Worm (Caenorhabditis elegans) whole organism, midembryonic: Measurements from ENCODE around the gene asp-8.

ENCODE experiments used
- T22C8.4 ChIP-seq: fragments of 200-800 bp; sonication (Bioruptor generic); IDR thresholded peaks from 2 replicates; pipeline ENCODE4 v1.3.6; 2022; ENCODE audit warnings: missing genetic modification characterization, missing compliant biosample characterization
- cog-1 ChIP-seq: sonication (generic microtip); optimal IDR thresholded peaks from 2 replicates; lab custom pipeline; 2016; ENCODE audit warnings: missing genetic modification characterization, missing compliant biosample characterization
- flt-1 ChIP-seq: fragments of 200-800 bp; sonication (Bioruptor generic); IDR thresholded peaks from 2 replicates; pipeline ENCODE4 v1.3.6; 2022; ENCODE audit warnings: missing genetic modification characterization, missing compliant biosample characterization
- klf-2 ChIP-seq: fragments of 200-800 bp; sonication (Bioruptor generic); conservative IDR thresholded peaks from 2 replicates; pipeline ENCODE4 v1.3.6; 2022; ENCODE audit warnings: missing genetic modification reagents, missing genetic modification characterization, missing compliant biosample characterization
- med-1 ChIP-seq: sonication (generic microtip); optimal IDR thresholded peaks from 2 replicates; lab custom pipeline; 2017; ENCODE audit warnings: missing genetic modification characterization, mild to moderate bottlenecking, missing compliant biosample characterization, antibody characterized with exemption, missing genetic modification reagents; ENCODE audit not compliant: insufficient read depth
- ref-1 ChIP-seq: fragments of 200-800 bp; sonication (Bioruptor generic); conservative IDR thresholded peaks from 2 replicates; pipeline ENCODE4 v1.3.6; 2022; ENCODE audit warnings: missing genetic modification reagents, missing genetic modification characterization, missing compliant biosample characterization
- tab-1 ChIP-seq: fragments of 200-800 bp; sonication (Bioruptor generic); IDR thresholded peaks from 2 replicates; pipeline ENCODE4 v1.3.6; 2022; ENCODE audit warnings: missing genetic modification characterization, missing compliant biosample characterization
- ztf-23 ChIP-seq: fragments of 200-800 bp; sonication (Bioruptor generic); IDR thresholded peaks from 2 replicates; pipeline ENCODE4 v1.3.6; 2022; ENCODE audit warnings: missing genetic modification reagents, missing genetic modification characterization, missing compliant biosample characterization
- ztf-29 ChIP-seq: fragments of 200-800 bp; sonication (Bioruptor generic); IDR thresholded peaks from 2 replicates; pipeline ENCODE4 v1.3.6; 2022; ENCODE audit warnings: missing genetic modification reagents, missing genetic modification characterization, missing compliant biosample characterization

Gene asp-8

ce11 chrV:2996105-2996504 is 28.2 kb upstream of the asp-8 start, which contains the start of gene srw-120:
srw-120 (minus strand) TSS chrV:2996205.
- TF ChIP-seq flt-1 = no peak
- no peak for TF ChIP-seq ztf-23 (GFP tag; lab: Robert Waterston, UW)
- TF ChIP-seq ztf-29 (GFP tag; lab: Robert Waterston, UW) = no peak
- TF ChIP-seq med-1 (GFP tag; lab: Kevin White, UChicago) = no peak
- no peak for TF ChIP-seq klf-2 (GFP tag; lab: Robert Waterston, UW)
- no peak for TF ChIP-seq ref-1
- no peak for TF ChIP-seq tab-1 (GFP tag; lab: Robert Waterston, UW)
- no peak for TF ChIP-seq cog-1 (tag; lab: Kevin White, UChicago)

DNA sequence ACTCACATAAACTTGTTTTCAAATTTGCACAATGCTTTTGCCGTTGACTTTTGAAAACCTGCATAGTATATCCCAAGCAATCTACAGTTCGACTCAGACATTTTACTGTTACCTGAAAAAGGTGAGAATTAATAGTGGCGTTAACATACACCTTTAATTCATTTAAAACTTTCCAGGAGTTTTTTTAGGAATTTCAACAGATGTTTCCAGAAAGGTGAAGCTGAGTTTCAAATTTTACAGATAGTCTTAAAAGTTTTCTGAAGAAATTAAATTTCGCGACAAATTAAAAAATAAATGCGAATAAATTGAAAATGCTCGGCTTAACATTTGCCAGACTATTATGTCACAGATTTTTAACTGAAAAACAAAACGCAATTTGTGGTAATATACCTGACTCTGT is 24.6 kb upstream of the asp-8 start, which contains the start of gene srw-119:
Gene srw-119, minus strand, starts transcription at position 101 of the 400 bp plus-strand sequence.
- no peak for TF ChIP-seq ztf-29 (GFP tag; lab: Robert Waterston, UW)
- no peak for TF ChIP-seq cog-1 (tag; lab: Kevin White, UChicago)
- no peak for TF ChIP-seq med-1 (GFP tag; lab: Kevin White, UChicago)
- no peak for TF ChIP-seq flt-1
- TF ChIP-seq ztf-23 (GFP tag; lab: Robert Waterston, UW) = no peak
- no peak for TF ChIP-seq ref-1
- no peak for TF ChIP-seq T22C8.4 (GFP tag; lab: Robert Waterston, UW)

ce11 chrV:3005964-3006363 is 18.4 kb upstream of the asp-8 start, which contains the start of gene srw-112:
srw-112 (minus strand) TSS chrV:3006064.
- TF ChIP-seq klf-2 (GFP tag; lab: Robert Waterston, UW) (no peak), flt-1 (no peak), med-1 (GFP tag; lab: Kevin White, UChicago) (no peak), ref-1 (no peak), T22C8.4 (GFP tag; lab: Robert Waterston, UW) (no peak), cog-1 (tag; lab: Kevin White, UChicago) (no peak), tab-1 (GFP tag; lab: Robert Waterston, UW) (no peak), ztf-23 (GFP tag; lab: Robert Waterston, UW) (no peak), ztf-29 (GFP tag; lab: Robert Waterston, UW) (no peak)

DNA sequence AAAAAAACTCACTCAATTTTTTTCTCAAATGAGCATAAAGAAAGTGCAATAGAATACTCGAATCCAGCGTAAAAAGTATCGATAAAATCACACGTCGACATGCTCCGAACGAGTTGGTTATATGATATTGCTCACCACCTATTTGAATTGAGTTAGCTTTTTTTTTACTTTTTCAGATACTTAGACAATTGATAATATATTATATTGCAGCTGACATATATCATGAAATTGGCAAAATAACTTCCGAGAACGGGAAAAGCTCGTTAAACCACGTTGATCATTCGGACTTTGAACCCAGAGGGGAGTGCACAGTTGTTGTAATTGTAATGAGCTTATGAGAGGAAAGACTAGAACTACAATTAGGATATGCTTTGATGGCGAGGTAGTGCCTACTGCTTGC is 13.9 kb upstream of the asp-8 start, which contains the start of gene srw-136:
Gene srw-136, minus strand, starts transcription at position 101 of the 400 bp plus-strand sequence.
- no peak for TF ChIP-seq klf-2 (GFP tag; lab: Robert Waterston, UW)
- TF ChIP-seq ztf-23 (GFP tag; lab: Robert Waterston, UW) = no peak
- no peak for TF ChIP-seq cog-1 (tag; lab: Kevin White, UChicago)
- TF ChIP-seq tab-1 (GFP tag; lab: Robert Waterston, UW) = no peak
- no peak for TF ChIP-seq ztf-29 (GFP tag; lab: Robert Waterston, UW)
- no peak for TF ChIP-seq T22C8.4 (GFP tag; lab: Robert Waterston, UW)
- no peak for TF ChIP-seq ref-1
- no peak for TF ChIP-seq flt-1

DNA sequence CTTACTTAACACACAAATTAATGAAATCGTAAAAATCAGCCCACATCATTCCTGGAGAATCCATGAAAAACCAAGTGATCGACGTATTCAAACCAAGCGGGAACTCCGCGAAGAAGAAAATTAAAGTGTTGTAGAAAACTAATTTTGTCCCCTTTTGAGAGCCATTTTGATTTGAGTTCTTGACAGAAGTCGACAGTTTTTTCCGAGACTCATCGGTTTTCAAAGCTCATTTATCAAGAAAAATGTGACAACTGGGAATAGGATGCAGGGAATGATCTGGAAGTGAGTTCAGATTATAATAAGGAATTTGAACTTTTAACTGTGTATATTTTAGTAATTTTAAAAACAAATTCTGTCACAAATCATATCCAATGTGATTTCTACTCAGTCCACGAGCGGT is 13.0 kb upstream of the asp-8 start, which contains the start of gene srw-135:
Gene srw-135, minus strand, starts transcription at position 101 of the 400 bp plus-strand sequence.
- TF ChIP-seq cog-1 (tag; lab: Kevin White, UChicago) = no peak
- TF ChIP-seq ztf-29 (GFP tag; lab: Robert Waterston, UW) = no peak
- TF ChIP-seq klf-2 (GFP tag; lab: Robert Waterston, UW) = no peak
- TF ChIP-seq flt-1 = no peak
- no peak for TF ChIP-seq tab-1 (GFP tag; lab: Robert Waterston, UW)
- no peak for TF ChIP-seq med-1 (GFP tag; lab: Kevin White, UChicago)
- no peak for TF ChIP-seq ztf-23 (GFP tag; lab: Robert Waterston, UW)
- TF ChIP-seq ref-1 = no peak
- TF ChIP-seq T22C8.4 (GFP tag; lab: Robert Waterston, UW) = no peak

- TF ChIP-seq ref-1 (no peak), med-1 (GFP tag; lab: Kevin White, UChicago) (no peak), cog-1 (tag; lab: Kevin White, UChicago) (no peak), T22C8.4 (GFP tag; lab: Robert Waterston, UW) (no peak), ztf-29 (GFP tag; lab: Robert Waterston, UW) (no peak)
These were observed 10.2 kb upstream of the asp-8 start, which contains the start of gene K12D9.1 for ce11 chrV:3014185-3014584. K12D9.1 (plus strand) TSS chrV:3014485.

DNA sequence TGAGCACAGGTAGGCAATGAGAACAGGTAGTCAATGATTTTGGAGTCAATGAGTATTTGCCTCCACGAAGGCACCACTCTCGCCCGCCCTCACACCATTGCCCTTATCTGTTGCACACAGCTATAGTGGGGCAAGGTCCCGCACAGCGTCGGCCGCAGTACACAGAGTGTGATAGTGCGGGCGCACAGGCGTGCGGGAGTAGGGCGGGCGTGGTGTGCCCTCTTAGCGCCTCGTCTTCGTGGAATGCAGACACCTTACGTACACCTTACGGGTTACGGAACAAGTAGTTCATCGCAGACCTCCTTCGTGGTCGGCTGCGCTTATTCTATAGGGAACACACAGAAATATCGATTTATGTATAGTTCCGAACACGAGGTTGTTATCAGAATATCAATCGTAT is 6.4 kb upstream of the asp-8 start:
- no peak for TF ChIP-seq T22C8.4 (GFP tag; lab: Robert Waterston, UW)
- no peak for TF ChIP-seq ref-1
- TF ChIP-seq cog-1 (tag; lab: Kevin White, UChicago) = no peak
- TF ChIP-seq tab-1 (GFP tag; lab: Robert Waterston, UW) = no peak
- no peak for TF ChIP-seq ztf-29 (GFP tag; lab: Robert Waterston, UW)
- TF ChIP-seq klf-2 (GFP tag; lab: Robert Waterston, UW) = no peak
- no peak for TF ChIP-seq med-1 (GFP tag; lab: Kevin White, UChicago)
- no peak for TF ChIP-seq ztf-23 (GFP tag; lab: Robert Waterston, UW)
- no peak for TF ChIP-seq flt-1

ce11 chrV:3021306-3021705 is 3.0 kb upstream of the asp-8 start, which contains the start of gene irld-12:
irld-12 (minus strand) TSS chrV:3021406.
- no peak for TF ChIP-seq T22C8.4 (GFP tag; lab: Robert Waterston, UW)
- TF ChIP-seq ztf-23 (GFP tag; lab: Robert Waterston, UW) = no peak
- TF ChIP-seq flt-1 = no peak
- no peak for TF ChIP-seq tab-1 (GFP tag; lab: Robert Waterston, UW)
- no peak for TF ChIP-seq med-1 (GFP tag; lab: Kevin White, UChicago)
- TF ChIP-seq ref-1 = no peak
- no peak for TF ChIP-seq klf-2 (GFP tag; lab: Robert Waterston, UW)
- no peak for TF ChIP-seq cog-1 (tag; lab: Kevin White, UChicago)
- TF ChIP-seq ztf-29 (GFP tag; lab: Robert Waterston, UW) = no peak

DNA sequence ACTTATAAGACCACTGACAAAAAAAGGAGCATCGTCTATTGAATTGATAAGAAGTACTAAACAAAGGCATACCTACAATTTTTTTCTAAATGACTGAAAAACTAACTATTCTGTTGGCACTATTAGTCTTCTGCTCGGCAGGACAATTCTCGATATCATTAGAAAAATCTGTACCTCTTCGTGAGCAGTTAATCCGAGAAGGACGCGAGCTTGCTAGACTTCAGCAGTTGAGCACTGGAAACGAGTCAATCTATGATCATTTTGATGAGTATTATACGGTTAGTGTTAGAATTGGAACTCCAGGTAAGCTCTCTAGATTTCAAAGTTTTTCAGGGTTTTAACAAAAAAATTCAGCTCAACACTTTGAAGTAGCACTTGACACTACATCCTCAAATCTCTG is 3.9 kb downstream of the asp-8 start, which contains the start of gene asp-7:
Gene asp-7, plus strand, starts transcription at position 81 of the 400 bp plus-strand sequence.
- TF ChIP-seq cog-1 (tag; lab: Kevin White, UChicago) (no peak), klf-2 (GFP tag; lab: Robert Waterston, UW) (no peak), ztf-29 (GFP tag; lab: Robert Waterston, UW) (no peak), T22C8.4 (GFP tag; lab: Robert Waterston, UW) (no peak), flt-1 (no peak), ref-1 (no peak), tab-1 (GFP tag; lab: Robert Waterston, UW) (no peak), med-1 (GFP tag; lab: Kevin White, UChicago) (no peak), ztf-23 (GFP tag; lab: Robert Waterston, UW) (no peak)
